Fruit fly (Drosophila melanogaster): ENCODE measurements around the gene Arl4.
A peak's percentile ranks its signal among the peaks of the same experiment; 100 is the strongest.

The Arl4 gene

dm6 chr4:179062-179919, at the start of gene Arl4:
Gene Arl4 (minus strand): TSS chr4:179389.
- TF ChIP-seq CG1620 (GFP tag; optimal IDR thresholded peaks at IDR 0.05), result peak; percentile 16
- TF ChIP-seq CG12768 (GFP tag; optimal IDR thresholded peaks at IDR 0.05), result no peak
- no peak for TF ChIP-seq pad (GFP tag; optimal IDR thresholded peaks at IDR 0.05)
- no peak for TF ChIP-seq CG11617 (GFP tag; optimal IDR thresholded peaks at IDR 0.05)
- no peak for TF ChIP-seq kay (GFP tag; ENCODE audit: borderline replicate concordance)
- peak; percentile 11 for TF ChIP-seq bab1 (GFP tag; optimal IDR thresholded peaks at IDR 0.05)
- TF ChIP-seq CG14711 (tag; optimal IDR thresholded peaks at IDR 0.05), result peak; percentile 81
- TF ChIP-seq Crg-1 (GFP tag; optimal IDR thresholded peaks at IDR 0.05), result no peak
- no peak for TF ChIP-seq Hr96 (GFP tag; optimal IDR thresholded peaks at IDR 0.05)
- no peak for TF ChIP-seq cnc (optimal IDR thresholded peaks at IDR 0.05)
- no peak for TF ChIP-seq CG5204 (GFP tag; optimal IDR thresholded peaks at IDR 0.05)
- no peak for TF ChIP-seq toe (GFP tag; optimal IDR thresholded peaks at IDR 0.05)

DNA sequence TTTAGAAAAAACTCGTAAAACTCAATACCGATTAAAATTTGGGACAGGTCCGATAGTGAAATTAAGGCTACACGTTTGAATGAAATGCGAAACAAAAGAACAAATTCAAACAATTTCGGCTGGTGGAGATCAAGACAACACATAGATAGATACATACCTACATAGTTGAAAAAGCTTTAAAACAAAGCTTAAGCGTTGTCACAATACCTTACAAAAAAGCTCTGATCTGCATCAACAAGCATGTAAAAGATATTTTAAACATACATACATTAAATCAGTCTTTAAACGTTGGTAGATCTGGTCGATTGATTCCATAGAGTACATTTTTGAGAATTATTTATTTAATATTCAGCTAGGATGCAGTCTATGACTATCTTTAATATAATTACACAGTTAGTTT, 48.5 kb upstream of the Arl4 start, which contains the start of the genes CG31999 and yellow-h:
Gene CG31999 (minus strand): TSS at position 101 of the 400 bp plus-strand sequence.
Gene yellow-h (plus strand): TSS at position 275 of the 400 bp plus-strand sequence.
- TF ChIP-seq ovo (GFP tag; optimal IDR thresholded peaks at IDR 0.05) (no peak), kay (GFP tag; ENCODE audit: borderline replicate concordance) (peak; percentile 38), CG12768 (GFP tag; optimal IDR thresholded peaks at IDR 0.05) (no peak), bab1 (GFP tag; optimal IDR thresholded peaks at IDR 0.05) (peak; percentile 17)

dm6 chr4:226751-227150, 47.6 kb upstream of the Arl4 start:
- no peak for TF ChIP-seq CG7101 (tag; optimal IDR thresholded peaks at IDR 0.05)
- no peak for TF ChIP-seq Hr96 (GFP tag; optimal IDR thresholded peaks at IDR 0.05)

dm6 chr4:225824-226223, 46.6 kb upstream of the Arl4 start:
- TF ChIP-seq kay (GFP tag; ENCODE audit: borderline replicate concordance), result peak; percentile 86
- no peak for TF ChIP-seq Hr96 (GFP tag; optimal IDR thresholded peaks at IDR 0.05)
- peak; percentile 14 for TF ChIP-seq CG5204 (GFP tag; optimal IDR thresholded peaks at IDR 0.05)
- TF ChIP-seq cic (GFP tag; optimal IDR thresholded peaks at IDR 0.05), result peak; percentile 51
- no peak for TF ChIP-seq toe (GFP tag; optimal IDR thresholded peaks at IDR 0.05)
- TF ChIP-seq bab1 (GFP tag; optimal IDR thresholded peaks at IDR 0.05), result no peak
- TF ChIP-seq CG12768 (GFP tag; optimal IDR thresholded peaks at IDR 0.05), result no peak

dm6 chr4:210011-210649, 30.9 kb upstream of the Arl4 start, which contains the start of gene Crk:
Gene Crk (plus strand): TSS chr4:210224.
- TF ChIP-seq bab1 (GFP tag; optimal IDR thresholded peaks at IDR 0.05) (peak; percentile 3), kay (GFP tag; ENCODE audit: borderline replicate concordance) (peak; percentile 75), ovo (GFP tag; optimal IDR thresholded peaks at IDR 0.05) (no peak), CG1620 (GFP tag; optimal IDR thresholded peaks at IDR 0.05) (peak; percentile 33), CG33017 (tag; optimal IDR thresholded peaks at IDR 0.05) (no peak), Crg-1 (GFP tag; optimal IDR thresholded peaks at IDR 0.05) (no peak), Mnt (GFP tag; optimal IDR thresholded peaks at IDR 0.05) (no peak)

DNA sequence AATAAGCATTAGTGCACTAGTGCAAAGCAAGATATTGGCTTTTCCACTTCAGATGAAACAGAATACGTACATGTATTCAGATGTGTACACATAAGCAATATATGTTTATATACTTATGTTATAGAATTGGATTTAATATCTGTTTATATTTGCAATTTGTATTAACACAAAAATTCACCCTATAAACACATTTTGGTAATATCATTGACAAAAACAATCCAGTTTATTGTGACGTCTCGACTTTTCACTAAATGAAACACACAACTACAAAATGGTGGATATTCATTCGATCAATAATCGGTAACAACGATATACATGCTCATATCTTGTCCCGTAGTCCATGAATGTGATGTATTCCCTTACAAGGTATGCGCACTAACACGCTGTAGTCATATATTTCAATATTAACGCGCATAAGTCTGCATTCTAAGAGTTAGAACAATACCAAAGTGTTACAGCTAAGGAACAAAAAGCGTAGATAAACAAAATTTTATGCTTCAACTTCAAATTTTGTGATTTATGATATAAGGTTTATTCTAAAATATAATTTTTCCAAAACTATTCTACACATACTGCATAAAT, 26.6 kb upstream of the Arl4 start, which contains the start of gene CG31998:
Gene CG31998 (minus strand): TSS at position 275 of the 582 bp plus-strand sequence.
- TF ChIP-seq CG5204 (GFP tag; optimal IDR thresholded peaks at IDR 0.05) (peak; percentile 42), CG14711 (tag; optimal IDR thresholded peaks at IDR 0.05) (no peak), bab1 (GFP tag; optimal IDR thresholded peaks at IDR 0.05) (peak; percentile 66), cnc (optimal IDR thresholded peaks at IDR 0.05) (no peak), CG33017 (tag; optimal IDR thresholded peaks at IDR 0.05) (peak; percentile 9), CG12768 (GFP tag; optimal IDR thresholded peaks at IDR 0.05) (no peak)

DNA sequence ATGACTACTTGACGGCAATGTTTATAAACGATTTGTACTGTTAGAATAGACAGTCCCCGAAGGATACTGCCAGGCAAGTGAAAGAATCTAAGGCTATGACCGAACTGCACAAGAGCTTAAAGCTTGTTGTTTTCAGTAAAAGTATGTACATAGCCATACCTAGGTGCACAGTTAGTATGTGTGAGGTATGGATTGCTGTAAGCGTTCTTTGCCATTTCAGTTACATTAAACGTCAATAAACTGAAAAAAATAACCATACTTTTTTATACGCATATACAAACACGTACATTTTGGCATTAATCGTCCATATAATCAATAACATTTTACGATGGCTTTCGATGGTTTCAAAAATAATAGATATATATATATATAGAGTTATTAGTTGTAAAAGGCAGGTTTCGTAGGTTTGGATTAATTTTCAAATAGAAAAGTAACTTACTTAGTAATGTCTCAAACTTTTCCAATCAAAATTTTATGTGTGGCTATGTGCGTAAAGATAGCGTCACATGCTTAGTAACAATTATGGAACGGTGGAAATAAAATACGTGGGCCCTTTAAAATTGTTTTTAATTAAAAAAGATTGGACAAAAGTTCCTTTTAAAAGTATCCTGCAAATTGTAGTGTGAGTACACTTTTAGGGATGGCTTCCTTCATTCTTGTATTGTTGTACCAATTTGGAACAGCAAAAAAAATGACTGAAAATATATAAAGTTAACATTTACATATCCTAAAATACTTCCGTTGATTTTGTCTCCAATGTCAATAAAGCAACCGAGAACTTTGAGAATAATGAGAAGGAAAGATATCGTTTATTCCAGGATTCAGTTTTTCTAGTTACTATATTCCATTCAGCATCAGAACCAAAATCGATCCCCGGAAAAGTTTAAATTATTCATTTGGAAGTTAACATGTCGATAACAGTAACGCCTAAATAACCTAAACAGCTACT, 14.5 kb upstream of the Arl4 start, which contains the start of gene Abcd1:
Gene Abcd1 (minus strand): TSS at position 444 of the 949 bp plus-strand sequence.
- TF ChIP-seq kay (GFP tag; ENCODE audit: borderline replicate concordance) (peak; percentile 90), cnc (optimal IDR thresholded peaks at IDR 0.05) (no peak), bab1 (GFP tag; optimal IDR thresholded peaks at IDR 0.05) (no peak), CG5204 (GFP tag; optimal IDR thresholded peaks at IDR 0.05) (no peak), Hr96 (GFP tag; optimal IDR thresholded peaks at IDR 0.05) (no peak), CG7101 (tag; optimal IDR thresholded peaks at IDR 0.05) (no peak), Mnt (GFP tag; optimal IDR thresholded peaks at IDR 0.05) (no peak)

Measured in whole organism, adult.